Worm (Caenorhabditis elegans) whole organism, L2 larva: ENCODE results near the gene lig-1.

ENCODE experiments used
- F13H6.1 ChIP-seq: sonication (generic microtip); optimal IDR thresholded peaks from 2 replicates; lab custom pipeline; 2016; ENCODE audit warnings: missing genetic modification characterization, missing compliant biosample characterization
- aly-2 ChIP-seq: fragments of 150-350 bp; optimal IDR thresholded peaks from 2 replicates; lab custom pipeline; 2014; ENCODE audit warnings: missing biosample characterization, missing genetic modification characterization
- ceh-16 ChIP-seq: fragments of 150-350 bp; optimal IDR thresholded peaks from 2 replicates; lab custom pipeline; 2014; ENCODE audit warnings: missing biosample characterization, missing genetic modification characterization
- egl-27 ChIP-seq: sonication (generic microtip); optimal IDR thresholded peaks from 3 replicates; lab custom pipeline; 2017; ENCODE audit warnings: missing biosample characterization, missing genetic modification reagents, missing genetic modification characterization
- lin-13 ChIP-seq: fragments of 150-350 bp; optimal IDR thresholded peaks from 2 replicates; lab custom pipeline; 2014; ENCODE audit warnings: missing biosample characterization, missing genetic modification reagents, missing genetic modification characterization
- lin-39 ChIP-seq: fragments of 150-350 bp; optimal IDR thresholded peaks from 2 replicates; lab custom pipeline; 2014; ENCODE audit warnings: missing biosample characterization, missing genetic modification reagents, missing genetic modification characterization
- nhr-12 ChIP-seq: fragments of 150-350 bp; optimal IDR thresholded peaks from 2 replicates; lab custom pipeline; 2014; ENCODE audit warnings: missing biosample characterization, missing genetic modification characterization
- nhr-237 ChIP-seq: fragments of 150-350 bp; optimal IDR thresholded peaks from 2 replicates; lab custom pipeline; 2014; ENCODE audit warnings: missing biosample characterization, missing genetic modification characterization
- nhr-77 ChIP-seq: fragments of 150-350 bp; optimal IDR thresholded peaks from 2 replicates; lab custom pipeline; 2014; ENCODE audit warnings: missing biosample characterization, missing genetic modification characterization
- sma-3 ChIP-seq: sonication (generic microtip); optimal IDR thresholded peaks from 2 replicates; lab custom pipeline; 2016; ENCODE audit warnings: missing genetic modification reagents, missing genetic modification characterization, missing compliant biosample characterization
- unc-39 ChIP-seq: fragments of 150-350 bp; optimal IDR thresholded peaks from 2 replicates; lab custom pipeline; 2014; ENCODE audit warnings: missing biosample characterization, missing genetic modification characterization
- unc-55 ChIP-seq: fragments of 150-350 bp; sonication (generic microtip); optimal IDR thresholded peaks from 3 replicates; lab custom pipeline; 2014; ENCODE audit warnings: missing biosample characterization, missing genetic modification reagents, missing genetic modification characterization

- no peak for TF ChIP-seq aly-2 (tag; lab: Kevin White, UChicago)
- no peak for TF ChIP-seq nhr-237 (tag; lab: Kevin White, UChicago)
- no peak for TF ChIP-seq unc-39 (tag; lab: Kevin White, UChicago)
- TF ChIP-seq nhr-12 (tag; lab: Kevin White, UChicago), result no peak
- TF ChIP-seq nhr-77 (tag; lab: Kevin White, UChicago), result no peak
- TF ChIP-seq lin-39 (tag; lab: Kevin White, UChicago), result no peak
- TF ChIP-seq lin-13, result no peak
- no peak for TF ChIP-seq unc-55 (GFP tag; lab: Kevin White, UChicago)
- no peak for TF ChIP-seq ceh-16
- no peak for TF ChIP-seq egl-27
- no peak for TF ChIP-seq F13H6.1 (tag; lab: Kevin White, UChicago)
- TF ChIP-seq sma-3 (GFP tag; lab: Kevin White, UChicago), result no peak
These were observed 42.5 kb upstream of the lig-1 start, which contains the start of gene D1054.3 for ce11 chrV:10771390-10771789.
